Fruit fly (Drosophila melanogaster) S2 (cell line): Measurements from ENCODE around the gene CG14312.

ENCODE experiments used
- CG8478 ChIP-seq: fragments of >200 bp; optimal IDR thresholded peaks from 2 replicates; lab custom pipeline; 2018
- CTCF ChIP-seq, 2 experiments: fragments of >200 bp; optimal IDR thresholded peaks; 2 replicates each; lab custom pipeline; 2018

DNA sequence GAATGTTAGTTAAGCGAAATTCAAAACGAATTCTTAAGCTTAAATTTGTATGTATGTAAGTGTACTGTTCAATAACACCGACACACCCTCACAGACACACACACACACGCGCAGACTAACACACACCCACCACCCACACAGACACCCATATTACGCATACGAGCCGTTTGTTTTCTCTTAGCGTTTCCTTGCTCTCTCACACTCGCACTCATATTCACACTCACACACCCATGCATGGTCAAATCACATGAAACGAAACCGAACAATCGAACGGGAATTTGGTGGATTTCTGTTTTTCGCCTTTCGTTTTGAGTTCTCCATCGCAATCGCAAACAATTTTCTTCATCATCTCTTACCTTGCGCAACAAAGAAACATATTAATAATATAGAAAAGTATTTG is 34.1 kb downstream of the CG14312 start:
- TF ChIP-seq CG8478 (lab: Kevin White, UChicago) (no peak), CTCF (optimal IDR thresholded peaks at IDR 0.05; lab: Kevin White, UChicago) (no peak)
